Fruit fly (Drosophila melanogaster) whole organism, embryonic: ENCODE results near the gene CRIF.

Source experiments
- Bgb ChIP-seq: fragments of 200-800 bp; sonication (Bioruptor generic); IDR thresholded peaks from 2 replicates; pipeline ENCODE4 v1.3.6; 2022; ENCODE audit warnings: missing biosample characterization, missing genetic modification characterization; ENCODE audit not compliant: partially characterized antibody
- CG10462 ChIP-seq: fragments of 200-800 bp; sonication (Bioruptor generic); optimal IDR thresholded peaks from 2 replicates; lab custom pipeline; 2016; ENCODE audit warnings: missing biosample characterization, missing genetic modification characterization
- CG10979 ChIP-seq: fragments of 200-800 bp; sonication (Bioruptor generic); optimal IDR thresholded peaks from 2 replicates; lab custom pipeline; 2018; ENCODE audit warnings: missing biosample characterization, mild to moderate bottlenecking, missing genetic modification characterization, moderate library complexity
- CG11093 ChIP-seq: fragments of 200-800 bp; sonication (Bioruptor generic); IDR thresholded peaks from 3 replicates; pipeline ENCODE4 v1.3.6; 2022; ENCODE audit warnings: missing biosample characterization, missing genetic modification characterization
- CG11504 ChIP-seq: fragments of 200-800 bp; sonication (Bioruptor generic); optimal IDR thresholded peaks from 3 replicates; lab custom pipeline; 2019; ENCODE audit warnings: missing biosample characterization, mild to moderate bottlenecking, missing genetic modification characterization, moderate library complexity
- CG11560 ChIP-seq: fragments of 200-800 bp; sonication (Bioruptor generic); IDR thresholded peaks from 3 replicates; pipeline ENCODE4 v1.3.6; 2022; ENCODE audit warnings: missing biosample characterization, missing genetic modification characterization
- CG13287 ChIP-seq: fragments of 200-800 bp; sonication (Bioruptor generic); IDR thresholded peaks from 2 replicates; pipeline ENCODE4 v1.3.6; 2022; ENCODE audit warnings: missing biosample characterization, missing genetic modification characterization; ENCODE audit not compliant: partially characterized antibody
- CG15073 ChIP-seq: fragments of 200-800 bp; sonication (Bioruptor generic); optimal IDR thresholded peaks from 2 replicates; lab custom pipeline; 2016; ENCODE audit warnings: missing biosample characterization, missing genetic modification characterization
- CG1529 ChIP-seq: fragments of 200-800 bp; sonication (Bioruptor generic); optimal IDR thresholded peaks from 3 replicates; lab custom pipeline; 2018; ENCODE audit warnings: missing biosample characterization, missing genetic modification characterization
- CG15601 ChIP-seq: fragments of 200-800 bp; sonication (Bioruptor generic); optimal IDR thresholded peaks from 3 replicates; lab custom pipeline; 2019; ENCODE audit warnings: missing biosample characterization, mild to moderate bottlenecking, missing genetic modification characterization, moderate library complexity
- CG16813 ChIP-seq: fragments of 200-800 bp; sonication (Bioruptor generic); IDR thresholded peaks from 3 replicates; pipeline ENCODE4 v1.3.6; 2022; ENCODE audit warnings: missing biosample characterization, missing genetic modification characterization; ENCODE audit not compliant: partially characterized antibody
- CG17359 ChIP-seq: fragments of 200-800 bp; sonication (Bioruptor generic); optimal IDR thresholded peaks from 3 replicates; lab custom pipeline; 2018; ENCODE audit warnings: missing biosample characterization, mild to moderate bottlenecking, missing genetic modification characterization, moderate library complexity
- CG17361 ChIP-seq: fragments of 200-800 bp; sonication (Bioruptor generic); IDR thresholded peaks from 3 replicates; pipeline ENCODE4 v1.3.6; 2022; ENCODE audit warnings: missing biosample characterization, missing genetic modification characterization
- CG17829 ChIP-seq: fragments of 200-800 bp; optimal IDR thresholded peaks from 2 replicates; lab custom pipeline; 2019; ENCODE audit warnings: missing biosample characterization, mild to moderate bottlenecking, missing genetic modification characterization, moderate library complexity
- CG18262 ChIP-seq: fragments of 200-800 bp; optimal IDR thresholded peaks from 3 replicates; lab custom pipeline; 2019; ENCODE audit warnings: missing biosample characterization, mild to moderate bottlenecking, missing genetic modification characterization, moderate library complexity
- CG2199 ChIP-seq: fragments of 200-800 bp; sonication (Bioruptor generic); IDR thresholded peaks from 3 replicates; pipeline ENCODE4 v1.3.6; 2022; ENCODE audit warnings: missing biosample characterization, missing genetic modification characterization
- CG2712 ChIP-seq: fragments of 200-800 bp; optimal IDR thresholded peaks from 3 replicates; lab custom pipeline; 2019; ENCODE audit warnings: missing biosample characterization, mild to moderate bottlenecking, missing genetic modification characterization, moderate library complexity
- CG2875 ChIP-seq: fragments of 200-800 bp; sonication (Bioruptor generic); optimal IDR thresholded peaks from 2 replicates; lab custom pipeline; 2017; ENCODE audit warnings: missing biosample characterization, mild to moderate bottlenecking, missing genetic modification characterization, missing genetic modification reagents
- CG3163 ChIP-seq: fragments of 200-800 bp; sonication (Bioruptor generic); optimal IDR thresholded peaks from 3 replicates; lab custom pipeline; 2016; ENCODE audit warnings: missing biosample characterization, missing genetic modification characterization
- CG32767 ChIP-seq: fragments of 200-800 bp; sonication (Bioruptor generic); IDR thresholded peaks from 2 replicates; pipeline ENCODE4 v1.3.6; 2022; ENCODE audit warnings: missing biosample characterization, missing genetic modification characterization
- CG4282 ChIP-seq: fragments of 200-800 bp; sonication (Bioruptor generic); optimal IDR thresholded peaks from 2 replicates; lab custom pipeline; 2016; ENCODE audit warnings: missing biosample characterization, missing genetic modification characterization
- CG4424 ChIP-seq: fragments of 200-800 bp; sonication (Bioruptor generic); optimal IDR thresholded peaks from 3 replicates; lab custom pipeline; 2016; ENCODE audit warnings: missing biosample characterization, missing genetic modification characterization
- CG9215 ChIP-seq: fragments of 200-800 bp; sonication (Bioruptor generic); IDR thresholded peaks from 2 replicates; pipeline ENCODE4 v1.3.6; 2022; ENCODE audit warnings: missing biosample characterization, missing genetic modification characterization
- D ChIP-seq, 2 experiments: fragments of 200-800 bp in 1 of 2; fragments of >200 bp in 1 of 2; sonication (Bioruptor generic) in 1 of 2; optimal IDR thresholded peaks; 2 replicates in 1 of 2; 3 replicates in 1 of 2; lab custom pipeline; 2017; ENCODE audit warnings: mild to moderate bottlenecking in 1 of 2, missing biosample characterization in 1 of 2, missing genetic modification characterization in 1 of 2, missing genetic modification reagents in 1 of 2
- D19A ChIP-seq: fragments of 200-800 bp; optimal IDR thresholded peaks from 3 replicates; lab custom pipeline; 2019; ENCODE audit warnings: missing biosample characterization, mild to moderate bottlenecking, missing genetic modification characterization, moderate library complexity
- Drgx ChIP-seq: fragments of 200-800 bp; sonication (Bioruptor generic); IDR thresholded peaks from 2 replicates; pipeline ENCODE4 v1.3.6; 2022; ENCODE audit warnings: missing biosample characterization, missing genetic modification characterization
- Ets65A ChIP-seq: fragments of 200-800 bp; sonication (Bioruptor generic); peaks from one replicate; lab custom pipeline; 2016; ENCODE audit warnings: missing biosample characterization, missing genetic modification characterization
- Hr78 ChIP-seq, 2 experiments: fragments of 200-800 bp in 1 of 2; fragments of >200 bp in 1 of 2; sonication (Bioruptor generic) in 1 of 2; optimal IDR thresholded peaks; 2 replicates each; lab custom pipeline; 2017 to 2019; ENCODE audit warnings: missing biosample characterization in 2 of 2, missing genetic modification characterization in 2 of 2, mild to moderate bottlenecking in 1 of 2, moderate library complexity in 1 of 2
- Lhr ChIP-seq: fragments of 200-800 bp; sonication (Bioruptor generic); optimal IDR thresholded peaks from 3 replicates; lab custom pipeline; 2017; ENCODE audit warnings: mild to moderate bottlenecking, missing biosample characterization, missing genetic modification reagents, missing genetic modification characterization
- MBD-R2 ChIP-seq: fragments of 200-800 bp; sonication (Bioruptor generic); IDR thresholded peaks from 2 replicates; pipeline ENCODE4 v1.3.6; 2022; ENCODE audit warnings: missing biosample characterization, missing genetic modification characterization
- Med ChIP-seq: fragments of 200-800 bp; sonication (Bioruptor generic); peaks from one replicate; lab custom pipeline; 2016; ENCODE audit warnings: missing biosample characterization, missing genetic modification characterization, mild to moderate bottlenecking, inconsistent platforms, moderate library complexity
- Xrp1 ChIP-seq: fragments of 200-800 bp; sonication (Bioruptor generic); IDR thresholded peaks from 2 replicates; pipeline ENCODE4 v1.3.6; 2022; ENCODE audit warnings: missing biosample characterization, missing genetic modification characterization
- cg ChIP-seq: fragments of 200-800 bp; sonication (Bioruptor generic); optimal IDR thresholded peaks from 3 replicates; lab custom pipeline; 2019; ENCODE audit warnings: missing biosample characterization, mild to moderate bottlenecking, missing genetic modification characterization, moderate library complexity
- crc ChIP-seq: fragments of 200-800 bp; sonication (Bioruptor generic); optimal IDR thresholded peaks from 2 replicates; lab custom pipeline; 2016; ENCODE audit warnings: missing biosample characterization, missing genetic modification characterization
- dan ChIP-seq: fragments of 200-800 bp; sonication (Bioruptor generic); IDR thresholded peaks from 2 replicates; pipeline ENCODE4 v1.3.6; 2022; ENCODE audit warnings: missing biosample characterization, missing genetic modification characterization
- dmrt99B ChIP-seq: fragments of 200-800 bp; sonication (Bioruptor generic); optimal IDR thresholded peaks from 2 replicates; lab custom pipeline; 2018; ENCODE audit warnings: missing biosample characterization, mild to moderate bottlenecking, missing genetic modification characterization, moderate library complexity
- fu2 ChIP-seq: fragments of 200-800 bp; sonication (Bioruptor generic); optimal IDR thresholded peaks from 2 replicates; lab custom pipeline; 2016; ENCODE audit warnings: missing biosample characterization, missing genetic modification characterization
- her ChIP-seq: fragments of 200-800 bp; sonication (Bioruptor generic); optimal IDR thresholded peaks from 2 replicates; lab custom pipeline; 2016; ENCODE audit warnings: missing biosample characterization, missing genetic modification characterization
- insv ChIP-seq, 2 experiments: fragments of 200-800 bp; sonication (Bioruptor generic); optimal IDR thresholded peaks; 3 replicates each; lab custom pipeline; 2016 to 2018; ENCODE audit warnings: missing biosample characterization in 2 of 2, missing genetic modification characterization in 2 of 2
- inv ChIP-seq: fragments of 200-800 bp; sonication (Bioruptor generic); IDR thresholded peaks from 2 replicates; pipeline ENCODE4 v1.3.6; 2022; ENCODE audit warnings: missing biosample characterization, missing genetic modification characterization; ENCODE audit not compliant: partially characterized antibody
- lmd ChIP-seq: fragments of 200-800 bp; sonication (Bioruptor generic); IDR thresholded peaks from 2 replicates; pipeline ENCODE4 v1.3.6; 2022; ENCODE audit warnings: missing biosample characterization, missing genetic modification characterization
- pho ChIP-seq: fragments of 200-800 bp; sonication (Bioruptor generic); optimal IDR thresholded peaks from 2 replicates; lab custom pipeline; 2016; ENCODE audit warnings: missing biosample characterization, missing genetic modification characterization
- pzg ChIP-seq: fragments of 200-800 bp; sonication (Bioruptor generic); optimal IDR thresholded peaks from 3 replicates; lab custom pipeline; 2018; ENCODE audit warnings: missing biosample characterization, mild to moderate bottlenecking, missing genetic modification characterization, moderate library complexity
- sens ChIP-seq: fragments of 200-800 bp; sonication (Bioruptor generic); peaks from one replicate; lab custom pipeline; 2016; ENCODE audit warnings: missing biosample characterization, missing genetic modification characterization
- stwl ChIP-seq: fragments of 200-800 bp; sonication (Bioruptor generic); optimal IDR thresholded peaks from 3 replicates; lab custom pipeline; 2018; ENCODE audit warnings: missing biosample characterization, mild to moderate bottlenecking, missing genetic modification characterization, moderate library complexity
- wor ChIP-seq: fragments of 200-800 bp; sonication (Bioruptor generic); IDR thresholded peaks from 2 replicates; pipeline ENCODE4 v1.3.6; 2022; ENCODE audit warnings: missing biosample characterization, missing genetic modification characterization

Gene CRIF

dm6 chr3L:21524071-21524889, 44.4 kb downstream of the CRIF start:
- TF ChIP-seq CG11560 (tag; lab: Robert Waterston, UW) (no peak), inv (GFP tag; lab: Robert Waterston, UW) (no peak), pho (GFP tag; lab: Kevin White, UChicago) (peak; percentile 4), CG4424 (GFP tag; lab: Kevin White, UChicago) (peak; percentile 16), CG18262 (tag; lab: Kevin White, UChicago) (peak; percentile 12), CG2712 (tag; lab: Kevin White, UChicago) (peak; percentile 38), cg (GFP tag; lab: Kevin White, UChicago) (peak; percentile 34), crc (no peak), CG17359 (tag; lab: Kevin White, UChicago) (peak; percentile 9), dan (GFP tag; lab: Robert Waterston, UW) (no peak), CG32767 (0 out of 2 replicates have a peak, but pooled peaks have one; percentile 9), CG3163 (GFP tag; lab: Kevin White, UChicago) (no peak), CG2875 (GFP tag; lab: Kevin White, UChicago) (peak; percentile 26), CG17829 (tag; lab: Kevin White, UChicago) (peak; percentile 20), Ets65A (peak; percentile 45), CG4282 (no peak), insv (GFP tag; optimal IDR thresholded peaks at IDR 0.05; lab: Kevin White, UChicago) (no peak), CG15073 (GFP tag; lab: Kevin White, UChicago) (peak; percentile 96), Drgx (GFP tag; lab: Robert Waterston, UW) (peak; percentile 56), fu2 (no peak), sens (GFP tag; lab: Kevin White, UChicago) (peak; percentile 77), CG1529 (GFP tag; lab: Kevin White, UChicago) (peak; percentile 17), CG17361 (GFP tag; lab: Robert Waterston, UW) (0 out of 3 replicates have a peak, but pooled peaks have one; percentile 35), D19A (tag; lab: Kevin White, UChicago) (peak; percentile 76), Hr78 (GFP tag; optimal IDR thresholded peaks at IDR 0.05; lab: Kevin White, UChicago) (peak in 1 of 2 experiments; percentile 97), Xrp1 (peak; percentile 10; the same call in 1 of the 2 replicates), Med (GFP tag; lab: Kevin White, UChicago) (peak; percentile 22), CG10979 (tag; lab: Kevin White, UChicago) (peak; percentile 33), CG2199 (GFP tag; lab: Robert Waterston, UW) (0 out of 3 replicates have a peak, but pooled peaks have one; percentile 20)

DNA sequence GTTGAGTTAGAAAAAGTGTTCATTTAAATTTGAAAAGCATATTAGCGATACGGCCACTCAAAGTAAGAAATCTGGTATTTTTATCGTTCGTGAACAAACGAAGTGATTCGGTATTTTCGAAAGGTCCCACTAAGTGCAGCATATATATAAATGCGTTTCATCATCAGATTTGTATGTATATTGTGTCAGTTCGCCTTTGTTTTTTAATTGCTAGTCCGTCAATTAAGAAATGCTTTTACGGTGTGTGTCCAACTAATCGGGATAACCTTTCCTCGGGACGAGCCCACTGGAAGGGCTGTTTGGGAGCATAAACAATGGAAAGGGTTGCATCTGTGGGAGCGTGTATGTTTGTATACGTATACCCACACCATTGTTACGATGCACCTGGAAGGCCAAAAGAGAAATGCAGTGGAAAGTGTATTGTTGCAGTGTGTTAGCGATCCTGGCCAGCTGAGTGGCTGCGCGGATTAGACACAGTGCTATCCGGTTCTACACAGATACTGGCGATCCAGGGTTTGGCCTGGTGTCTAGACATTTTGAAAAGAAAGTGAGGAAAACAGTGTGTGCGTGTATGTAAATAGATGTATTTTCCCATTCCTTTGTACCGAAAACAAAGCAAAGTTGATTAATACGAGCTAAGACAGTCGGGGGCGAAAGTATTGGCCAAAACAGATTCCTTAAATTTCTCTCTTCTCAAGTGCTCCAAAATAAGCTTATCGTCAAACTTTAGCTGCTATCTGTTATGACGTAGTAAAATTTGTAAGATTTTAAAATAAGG, 45.5 kb downstream of the CRIF start, which contains the start of gene CG7611:
Gene CG7611 (plus strand): TSS at position 128 of the 778 bp plus-strand sequence.
- no peak for TF ChIP-seq dmrt99B (tag; lab: Kevin White, UChicago)
- peak; percentile 57 for TF ChIP-seq stwl (tag; lab: Kevin White, UChicago)
- TF ChIP-seq D (optimal IDR thresholded peaks at IDR 0.05; lab: Kevin White, UChicago): peak; percentile 68
- peak; percentile 8 for TF ChIP-seq D (GFP tag; optimal IDR thresholded peaks at IDR 0.05; lab: Kevin White, UChicago)
- peak; percentile 24 for TF ChIP-seq D19A (tag; lab: Kevin White, UChicago)
- no peak for TF ChIP-seq CG11504 (tag; lab: Kevin White, UChicago)
- TF ChIP-seq CG2712 (tag; lab: Kevin White, UChicago): peak; percentile 22
- TF ChIP-seq pzg (GFP tag; lab: Kevin White, UChicago): peak; percentile 52
- TF ChIP-seq CG16813 (GFP tag; lab: Robert Waterston, UW): no peak
- no peak for TF ChIP-seq CG10462 (GFP tag; lab: Kevin White, UChicago)
- TF ChIP-seq Lhr (GFP tag; lab: Kevin White, UChicago): peak; percentile 17
- no peak for TF ChIP-seq lmd (GFP tag; lab: Robert Waterston, UW)
- peak; percentile 27; the same call in 1 of the 2 replicates for TF ChIP-seq CG13287 (GFP tag; lab: Robert Waterston, UW)
- peak; percentile 1 for TF ChIP-seq CG15601 (tag; lab: Kevin White, UChicago)
- no peak for TF ChIP-seq CG9215 (GFP tag; lab: Robert Waterston, UW)
- no peak for TF ChIP-seq wor
- TF ChIP-seq Bgb (GFP tag; lab: Robert Waterston, UW): 0 out of 2 replicates have a peak, but pooled peaks have one; percentile 27
- peak; percentile 36 for TF ChIP-seq MBD-R2 (GFP tag; lab: Robert Waterston, UW)
- no peak for TF ChIP-seq CG11093 (GFP tag; lab: Robert Waterston, UW)
- TF ChIP-seq her (GFP tag; lab: Kevin White, UChicago): no peak
